Fruit fly (Drosophila melanogaster): Measurements from ENCODE around the gene aub.

DNA sequence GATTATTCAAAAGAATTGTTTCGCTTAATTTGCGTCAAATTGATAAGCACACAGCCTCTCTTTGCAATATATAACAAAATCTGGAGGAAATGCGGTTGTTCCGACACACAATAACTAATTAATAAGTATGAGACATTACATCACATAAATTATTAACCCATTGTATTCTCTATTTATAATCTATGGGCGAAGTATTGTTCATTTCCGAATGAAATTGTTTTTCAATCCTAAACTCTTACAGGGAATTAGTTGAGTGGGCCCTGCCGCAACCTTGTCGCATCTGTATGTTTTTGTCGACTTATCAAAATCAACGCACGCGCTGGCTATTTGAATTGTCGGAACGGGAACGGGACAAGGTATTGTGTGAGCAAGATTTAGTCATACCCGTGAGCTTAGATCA, 29.1 kb downstream of the aub start, which contains the start of gene CG16743:
- TF ChIP-seq E2f2 (GFP tag; IDR thresholded peaks at IDR 0.05) (no peak), ac (GFP tag; optimal IDR thresholded peaks at IDR 0.05) (no peak), CG10147 (GFP tag; optimal IDR thresholded peaks at IDR 0.05) (no peak), MTF-1 (GFP tag; optimal IDR thresholded peaks at IDR 0.05; ENCODE audit: borderline replicate concordance) (no peak), stwl (tag; optimal IDR thresholded peaks at IDR 0.05) (no peak), crol (GFP tag; IDR thresholded peaks at IDR 0.05) (no peak), gsb (GFP tag; IDR thresholded peaks at IDR 0.05) (no peak), CG1792 (GFP tag; optimal IDR thresholded peaks at IDR 0.05) (no peak)

All from whole organism, embryonic.